Fruit fly (Drosophila melanogaster): ENCODE data around the gene Srp54.

dm6 chr2L:9919218-9919617, 6.5 kb downstream of the Srp54 start:
- TF ChIP-seq ind (GFP tag; optimal IDR thresholded peaks at IDR 0.05), result no peak
- no peak for TF ChIP-seq usp (GFP tag; optimal IDR thresholded peaks at IDR 0.05)
- TF ChIP-seq CG31441 (GFP tag; IDR thresholded peaks at IDR 0.05), result no peak
- TF ChIP-seq Ets65A (GFP tag), result peak; percentile 67
- no peak for TF ChIP-seq CG3847 (GFP tag; IDR thresholded peaks at IDR 0.05)
- TF ChIP-seq vvl (GFP tag; IDR thresholded peaks at IDR 0.05), result no peak
- TF ChIP-seq wek (GFP tag; optimal IDR thresholded peaks at IDR 0.05), result no peak
- TF ChIP-seq CG9817 (tag; optimal IDR thresholded peaks at IDR 0.05), result no peak
- no peak for TF ChIP-seq Sox102F (GFP tag; optimal IDR thresholded peaks at IDR 0.05)
- TF ChIP-seq Vsx1 (GFP tag; optimal IDR thresholded peaks at IDR 0.05), result no peak
- no peak for TF ChIP-seq Kr (GFP tag; optimal IDR thresholded peaks at IDR 0.05)

Data from whole organism, embryonic.